Fruit fly (Drosophila melanogaster): ENCODE data around the gene CG42486.
A peak's percentile ranks its signal among the peaks of the same experiment; 100 is the strongest.

DNA sequence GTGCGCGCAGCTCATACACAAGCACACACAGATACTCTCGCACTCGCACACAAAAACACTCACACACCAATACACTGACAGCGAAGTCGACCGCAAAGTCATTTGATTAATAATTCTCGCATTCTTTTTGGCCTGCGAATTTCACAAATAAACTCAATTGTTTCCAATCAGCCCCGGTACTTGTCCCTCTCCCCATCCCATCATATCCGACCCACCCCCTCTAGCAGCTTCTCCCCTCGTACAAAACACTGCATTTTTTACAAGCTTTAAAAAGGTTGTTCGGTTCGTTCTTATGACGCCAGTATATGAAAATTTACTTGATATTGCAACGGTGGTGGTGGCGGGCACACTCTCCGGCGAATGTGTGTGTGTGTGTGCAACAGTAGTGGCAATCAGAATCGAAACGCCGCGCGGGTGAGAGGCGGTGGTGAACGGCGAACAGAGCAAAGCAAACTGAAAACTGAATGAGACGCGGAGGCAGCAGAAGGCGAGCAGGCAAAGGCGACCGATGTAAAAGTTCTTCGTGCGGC, 35.2 kb upstream of the CG42486 start:
- no peak for TF ChIP-seq usp (GFP tag; optimal IDR thresholded peaks at IDR 0.05)
- TF ChIP-seq pan (optimal IDR thresholded peaks at IDR 0.05): no peak
- TF ChIP-seq psq (optimal IDR thresholded peaks at IDR 0.05): no peak
- TF ChIP-seq CG8478 (optimal IDR thresholded peaks at IDR 0.05): peak; percentile 32

All from whole organism.